2 fruit fly cellular contexts compared by ENCODE assay signal in genomic region chrX:16216492-16216829, dm6.
TF ChIP-seq lines count a peak whose summit lies in the region.

TSS of gene disco (minus strand) at chrX:16216750.

- no peak for TF ChIP-seq CTCF in whole organism, embryonic (GFP tag; optimal IDR thresholded peaks at IDR 0.05; lab: Kevin White, UChicago)

TF ChIP-seq in whole organism, embryonic, 481 proteins besides CTCF, POLR2A, EP300 and RAD21:
- TF ChIP-seq CG10979 (tag; optimal IDR thresholded peaks at IDR 0.05; lab: Kevin White, UChicago) (no peak), bigmax (GFP tag; optimal IDR thresholded peaks at IDR 0.05; lab: Kevin White, UChicago) (no peak), CG8388 (GFP tag; optimal IDR thresholded peaks at IDR 0.05; lab: Kevin White, UChicago) (no peak), CG13775 (GFP tag; optimal IDR thresholded peaks at IDR 0.05; lab: Kevin White, UChicago) (peak; percentile 95), ash1 (GFP tag; optimal IDR thresholded peaks at IDR 0.05; lab: Kevin White, UChicago) (peak; percentile 28), org-1 (GFP tag; optimal IDR thresholded peaks at IDR 0.05; lab: Kevin White, UChicago) (no peak), CG8281 (tag; optimal IDR thresholded peaks at IDR 0.05; lab: Kevin White, UChicago) (no peak), esg (GFP tag; conservative IDR thresholded peaks at IDR 0.05; lab: Robert Waterston, UW) (no peak), Bdp1 (GFP tag; optimal IDR thresholded peaks at IDR 0.05; lab: Kevin White, UChicago) (no peak), CG17328 (GFP tag; IDR thresholded peaks at IDR 0.05; lab: Robert Waterston, UW) (no peak), jing (GFP tag; optimal IDR thresholded peaks at IDR 0.05; lab: Kevin White, UChicago) (peak; percentile 6), zfh2 (GFP tag; optimal IDR thresholded peaks at IDR 0.05; lab: Kevin White, UChicago) (no peak), CG15514 (GFP tag; optimal IDR thresholded peaks at IDR 0.05; lab: Kevin White, UChicago) (no peak), tll (GFP tag; optimal IDR thresholded peaks at IDR 0.05; lab: Kevin White, UChicago) (no peak), Adf1 (GFP tag; IDR thresholded peaks at IDR 0.05; lab: Robert Waterston, UW) (peak; percentile 96), kah (GFP tag; optimal IDR thresholded peaks at IDR 0.05; lab: Kevin White, UChicago) (no peak), scrt (GFP tag; optimal IDR thresholded peaks at IDR 0.05; lab: Kevin White, UChicago) (no peak), her (GFP tag; optimal IDR thresholded peaks at IDR 0.05; lab: Kevin White, UChicago) (no peak), Antp (GFP tag; optimal IDR thresholded peaks at IDR 0.05; lab: Kevin White, UChicago) (no peak), sr (GFP tag; IDR thresholded peaks at IDR 0.05; lab: Robert Waterston, UW) (0 out of 3 replicates have a peak, but pooled peaks have one; percentile 31), CG1529 (GFP tag; optimal IDR thresholded peaks at IDR 0.05; lab: Kevin White, UChicago) (no peak), CG1647 (GFP tag; optimal IDR thresholded peaks at IDR 0.05; lab: Kevin White, UChicago) (no peak), CG9797 (GFP tag; optimal IDR thresholded peaks at IDR 0.05; lab: Kevin White, UChicago) (no peak), chm (GFP tag; IDR thresholded peaks at IDR 0.05; lab: Robert Waterston, UW) (peak; percentile 54; the same call in 1 of the 2 replicates), CG2199 (GFP tag; IDR thresholded peaks at IDR 0.05; lab: Robert Waterston, UW) (0 out of 3 replicates have a peak, but pooled peaks have one; percentile 57), cg (GFP tag; optimal IDR thresholded peaks at IDR 0.05; lab: Kevin White, UChicago) (no peak), Jarid2 (GFP tag; optimal IDR thresholded peaks at IDR 0.05; lab: Kevin White, UChicago) (peak; percentile 87), sna (GFP tag; IDR thresholded peaks at IDR 0.05; lab: Robert Waterston, UW; ENCODE audit: partially characterized antibody) (no peak)
TF ChIP-seq in whole organism, embryonic: peak in this region for 8.

TF ChIP-seq in whole organism, wandering third instar larva, 38 proteins besides CTCF, POLR2A, EP300 and RAD21:
- TF ChIP-seq Rel (GFP tag; optimal IDR thresholded peaks at IDR 0.05; lab: Kevin White, UChicago): no peak
- TF ChIP-seq Rel (tag; optimal IDR thresholded peaks at IDR 0.05; lab: Kevin White, UChicago): no peak
- peak; percentile 53 for TF ChIP-seq Dfd (GFP tag; optimal IDR thresholded peaks at IDR 0.05; lab: Kevin White, UChicago)

Comparison
In these comparisons a context has a peak if more than half of its experiments do, and no peak if none do; other contexts are left out.
1. Of the 10 proteins assayed by ChIP-seq in both whole organism, embryonic and whole organism, wandering third instar larva: peak only in whole organism, embryonic: none; only in whole organism, wandering third instar larva: Dfd; in both: none; in neither: 9.